Worm (Caenorhabditis elegans) whole organism, early embryonic: ENCODE data around the gene K02G10.5.

Experiments
- B0310.2 ChIP-seq: sonication (generic microtip); optimal IDR thresholded peaks from 2 replicates; lab custom pipeline; 2016; ENCODE audit warnings: mild to moderate bottlenecking, missing genetic modification characterization, missing compliant biosample characterization
- F13C5.2 ChIP-seq: sonication (generic microtip); optimal IDR thresholded peaks from 2 replicates; lab custom pipeline; 2017; ENCODE audit warnings: mild to moderate bottlenecking, missing genetic modification characterization, inconsistent platforms, missing compliant biosample characterization
- aly-1 ChIP-seq: sonication (generic microtip); optimal IDR thresholded peaks from 2 replicates; lab custom pipeline; 2016; ENCODE audit warnings: missing genetic modification characterization, missing compliant biosample characterization
- ama-1 ChIP-seq: fragments of 150-350 bp; optimal IDR thresholded peaks from 2 replicates; lab custom pipeline; 2014
- ceh-13 ChIP-seq: fragments of 200-800 bp; sonication (Bioruptor generic); optimal IDR thresholded peaks from 2 replicates; lab custom pipeline; 2018; ENCODE audit warnings: mild to moderate bottlenecking, missing genetic modification characterization, missing compliant biosample characterization
- ceh-36 ChIP-seq: sonication (generic microtip); optimal IDR thresholded peaks from 2 replicates; lab custom pipeline; 2016; ENCODE audit warnings: missing genetic modification characterization, inconsistent platforms, missing compliant biosample characterization
- ets-7 ChIP-seq: sonication (generic microtip); optimal IDR thresholded peaks from 2 replicates; lab custom pipeline; 2016; ENCODE audit warnings: missing genotype, missing genetic modification characterization, missing compliant biosample characterization
- flt-1 ChIP-seq: fragments of 200-800 bp; sonication (Bioruptor generic); IDR thresholded peaks from 2 replicates; pipeline ENCODE4 v1.3.6; 2022; ENCODE audit warnings: missing genetic modification characterization, missing compliant biosample characterization
- hmbx-1 ChIP-seq: sonication (generic microtip); optimal IDR thresholded peaks from 2 replicates; lab custom pipeline; 2016; ENCODE audit warnings: mild to moderate bottlenecking, missing genetic modification characterization, missing compliant biosample characterization
- hnd-1 ChIP-seq: sonication (generic microtip); optimal IDR thresholded peaks from 2 replicates; lab custom pipeline; 2016; ENCODE audit warnings: missing genetic modification characterization, missing compliant biosample characterization
- pes-1 ChIP-seq: fragments of 200-800 bp; sonication (Bioruptor generic); IDR thresholded peaks from 2 replicates; pipeline ENCODE4 v1.3.6; 2022; ENCODE audit warnings: missing genetic modification reagents, missing genetic modification characterization, missing compliant biosample characterization
- scrt-1 ChIP-seq: fragments of 200-800 bp; sonication (Bioruptor generic); IDR thresholded peaks from 2 replicates; pipeline ENCODE4 v1.3.6; 2022; ENCODE audit warnings: missing genetic modification characterization, missing compliant biosample characterization
- sea-1 ChIP-seq: fragments of 200-800 bp; sonication (Bioruptor generic); conservative IDR thresholded peaks from 2 replicates; pipeline ENCODE4 v1.3.6; 2022; ENCODE audit warnings: missing genetic modification characterization, missing compliant biosample characterization
- tra-4 ChIP-seq: sonication (generic microtip); optimal IDR thresholded peaks from 2 replicates; lab custom pipeline; 2017; ENCODE audit warnings: missing genetic modification characterization, missing compliant biosample characterization

ce11 chrX:4685579-4685978, 5.4 kb downstream of the K02G10.5 start:
- TF ChIP-seq ets-7 (no peak), ama-1 (lab: Kevin White, UChicago) (no peak), scrt-1 (GFP tag; lab: Robert Waterston, UW) (no peak), B0310.2 (no peak), tra-4 (no peak), F13C5.2 (tag; lab: Kevin White, UChicago) (no peak), ceh-36 (tag; lab: Kevin White, UChicago) (no peak), flt-1 (GFP tag; lab: Robert Waterston, UW) (no peak), hnd-1 (tag; lab: Kevin White, UChicago) (no peak), ceh-13 (GFP tag; lab: Kevin White, UChicago) (no peak), pes-1 (no peak), aly-1 (no peak), sea-1 (GFP tag; lab: Robert Waterston, UW) (no peak), hmbx-1 (tag; lab: Kevin White, UChicago) (no peak)
